Fruit fly (Drosophila melanogaster) whole organism, embryonic: Measurements from ENCODE around the gene CG1764.

ENCODE experiments used
- Antp ChIP-seq: fragments of 200-800 bp; sonication (Bioruptor generic); optimal IDR thresholded peaks from 3 replicates; lab custom pipeline; 2016; ENCODE audit warnings: missing biosample characterization, missing genetic modification characterization
- Atf6 ChIP-seq: fragments of 200-800 bp; sonication (Bioruptor generic); IDR thresholded peaks from 2 replicates; pipeline ENCODE4 v1.3.6; 2022; ENCODE audit warnings: missing biosample characterization, missing genetic modification characterization
- BEAF-32 ChIP-seq: fragments of 200-800 bp; sonication (Bioruptor generic); optimal IDR thresholded peaks from 3 replicates; lab custom pipeline; 2017; ENCODE audit warnings: missing biosample characterization, missing genetic modification characterization, mild to moderate bottlenecking, moderate library complexity, missing genetic modification reagents
- Bteb2 ChIP-seq: fragments of 200-800 bp; sonication (Bioruptor generic); optimal IDR thresholded peaks from 2 replicates; lab custom pipeline; 2016; ENCODE audit warnings: missing biosample characterization, missing genetic modification characterization
- CG11247 ChIP-seq: fragments of 200-800 bp; sonication (Bioruptor generic); IDR thresholded peaks from 2 replicates; pipeline ENCODE4 v1.3.6; 2022; ENCODE audit warnings: missing biosample characterization, missing genetic modification characterization
- CG12155 ChIP-seq: fragments of 200-800 bp; sonication (Bioruptor generic); optimal IDR thresholded peaks from 3 replicates; lab custom pipeline; 2016; ENCODE audit warnings: missing biosample characterization, missing genetic modification characterization
- CG12942 ChIP-seq: fragments of 200-800 bp; sonication (Bioruptor generic); optimal IDR thresholded peaks from 3 replicates; lab custom pipeline; 2016; ENCODE audit warnings: missing biosample characterization, missing genetic modification characterization
- CG13624 ChIP-seq: fragments of 200-800 bp; sonication (Bioruptor generic); optimal IDR thresholded peaks from 2 replicates; lab custom pipeline; 2016; ENCODE audit warnings: missing biosample characterization, missing genetic modification characterization
- CG13894 ChIP-seq: fragments of 200-800 bp; sonication (Bioruptor generic); optimal IDR thresholded peaks from 3 replicates; lab custom pipeline; 2018; ENCODE audit warnings: missing biosample characterization, mild to moderate bottlenecking, missing genetic modification characterization, moderate library complexity
- CG14014 ChIP-seq: fragments of 200-800 bp; sonication (Bioruptor generic); IDR thresholded peaks from 2 replicates; pipeline ENCODE4 v1.3.6; 2022; ENCODE audit warnings: missing biosample characterization, missing genetic modification characterization
- CG15479 ChIP-seq: fragments of 200-800 bp; sonication (Bioruptor generic); optimal IDR thresholded peaks from 3 replicates; lab custom pipeline; 2019; ENCODE audit warnings: missing biosample characterization, mild to moderate bottlenecking, missing genetic modification characterization, moderate library complexity
- CG1603 ChIP-seq: fragments of 200-800 bp; sonication (Bioruptor generic); optimal IDR thresholded peaks from 2 replicates; lab custom pipeline; 2019; ENCODE audit warnings: missing biosample characterization, mild to moderate bottlenecking, missing genetic modification characterization, moderate library complexity
- CG17829 ChIP-seq: fragments of 200-800 bp; optimal IDR thresholded peaks from 2 replicates; lab custom pipeline; 2019; ENCODE audit warnings: missing biosample characterization, mild to moderate bottlenecking, missing genetic modification characterization, moderate library complexity
- CG2116 ChIP-seq: fragments of 200-800 bp; sonication (Bioruptor generic); optimal IDR thresholded peaks from 3 replicates; lab custom pipeline; 2018; ENCODE audit warnings: missing biosample characterization, mild to moderate bottlenecking, missing genetic modification characterization
- CG2120 ChIP-seq: fragments of 200-800 bp; sonication (Bioruptor generic); optimal IDR thresholded peaks from 3 replicates; lab custom pipeline; 2016; ENCODE audit warnings: missing biosample characterization, missing genetic modification characterization
- CG2712 ChIP-seq: fragments of 200-800 bp; optimal IDR thresholded peaks from 3 replicates; lab custom pipeline; 2019; ENCODE audit warnings: missing biosample characterization, mild to moderate bottlenecking, missing genetic modification characterization, moderate library complexity
- CG32767 ChIP-seq: fragments of 200-800 bp; sonication (Bioruptor generic); IDR thresholded peaks from 2 replicates; pipeline ENCODE4 v1.3.6; 2022; ENCODE audit warnings: missing biosample characterization, missing genetic modification characterization
- CG3847 ChIP-seq: fragments of 200-800 bp; sonication (Bioruptor generic); IDR thresholded peaks from 2 replicates; pipeline ENCODE4 v1.3.6; 2022; ENCODE audit warnings: missing biosample characterization, missing genetic modification characterization
- CG4424 ChIP-seq: fragments of 200-800 bp; sonication (Bioruptor generic); optimal IDR thresholded peaks from 3 replicates; lab custom pipeline; 2016; ENCODE audit warnings: missing biosample characterization, missing genetic modification characterization
- CG6813 ChIP-seq: fragments of 200-800 bp; sonication (Bioruptor generic); optimal IDR thresholded peaks from 2 replicates; lab custom pipeline; 2017; ENCODE audit warnings: missing biosample characterization, missing genetic modification characterization, mild to moderate bottlenecking, moderate library complexity, missing genetic modification reagents
- CG7928 ChIP-seq: fragments of 200-800 bp; sonication (Bioruptor generic); optimal IDR thresholded peaks from 2 replicates; lab custom pipeline; 2017; ENCODE audit warnings: missing biosample characterization, mild to moderate bottlenecking, missing genetic modification characterization
- CG8944 ChIP-seq: fragments of 200-800 bp; sonication (Bioruptor generic); optimal IDR thresholded peaks from 3 replicates; lab custom pipeline; 2016; ENCODE audit warnings: missing biosample characterization, missing genetic modification characterization
- CG9727 ChIP-seq: fragments of 200-800 bp; sonication (Bioruptor generic); optimal IDR thresholded peaks from 3 replicates; lab custom pipeline; 2017; ENCODE audit warnings: missing biosample characterization, mild to moderate bottlenecking, missing genetic modification characterization
- Dad ChIP-seq: fragments of 200-800 bp; sonication (Bioruptor generic); optimal IDR thresholded peaks from 3 replicates; lab custom pipeline; 2016; ENCODE audit warnings: missing biosample characterization, missing genetic modification characterization
- Dbx ChIP-seq: fragments of 200-800 bp; sonication (Bioruptor generic); IDR thresholded peaks from 3 replicates; pipeline ENCODE4 v1.3.6; 2022; ENCODE audit warnings: missing biosample characterization, missing genetic modification characterization
- Dek ChIP-seq: fragments of 200-800 bp; sonication (Bioruptor generic); optimal IDR thresholded peaks from 3 replicates; lab custom pipeline; 2019; ENCODE audit warnings: missing biosample characterization, mild to moderate bottlenecking, missing genetic modification characterization, moderate library complexity
- Dp ChIP-seq: fragments of 200-800 bp; sonication (Bioruptor generic); optimal IDR thresholded peaks from 2 replicates; lab custom pipeline; 2018; ENCODE audit warnings: missing biosample characterization, mild to moderate bottlenecking, missing genetic modification characterization, moderate library complexity
- Hsf ChIP-seq: fragments of 200-800 bp; sonication (Bioruptor generic); optimal IDR thresholded peaks from 3 replicates; lab custom pipeline; 2016; ENCODE audit warnings: missing biosample characterization, missing genetic modification characterization
- Lhr ChIP-seq: fragments of 200-800 bp; sonication (Bioruptor generic); optimal IDR thresholded peaks from 3 replicates; lab custom pipeline; 2017; ENCODE audit warnings: mild to moderate bottlenecking, missing biosample characterization, missing genetic modification reagents, missing genetic modification characterization
- Mad ChIP-seq: fragments of 200-800 bp; sonication (Bioruptor generic); optimal IDR thresholded peaks from 2 replicates; lab custom pipeline; 2016; ENCODE audit warnings: missing biosample characterization, missing genetic modification characterization
- NFAT ChIP-seq: fragments of 200-800 bp; sonication (Bioruptor generic); IDR thresholded peaks from 2 replicates; pipeline ENCODE4 v1.3.6; 2022; ENCODE audit warnings: missing biosample characterization, missing genetic modification characterization
- Opbp ChIP-seq: fragments of 200-800 bp; sonication (Bioruptor generic); IDR thresholded peaks from 3 replicates; pipeline ENCODE4 v1.3.6; 2022; ENCODE audit warnings: missing biosample characterization, missing genetic modification characterization; ENCODE audit not compliant: partially characterized antibody
- Pdp1 ChIP-seq, 2 experiments: fragments of 200-800 bp; sonication (Bioruptor generic); optimal IDR thresholded peaks; 3 replicates each; lab custom pipeline; 2016; ENCODE audit warnings: missing biosample characterization in 2 of 2, missing genetic modification characterization in 2 of 2, mild to moderate bottlenecking in 1 of 2, moderate library complexity in 1 of 2
- Sry-δ ChIP-seq: fragments of 200-800 bp; sonication (Bioruptor generic); optimal IDR thresholded peaks from 2 replicates; lab custom pipeline; 2016; ENCODE audit warnings: missing biosample characterization, missing genetic modification characterization
- abd-A ChIP-seq: fragments of 200-800 bp; sonication (Bioruptor generic); optimal IDR thresholded peaks from 3 replicates; lab custom pipeline; 2019; ENCODE audit warnings: missing biosample characterization, mild to moderate bottlenecking, missing genetic modification characterization, moderate library complexity
- bab2 ChIP-seq: fragments of 200-800 bp; sonication (Bioruptor generic); optimal IDR thresholded peaks from 2 replicates; lab custom pipeline; 2016; ENCODE audit warnings: missing biosample characterization, missing genetic modification characterization
- chm ChIP-seq: fragments of 200-800 bp; sonication (Bioruptor generic); IDR thresholded peaks from 2 replicates; pipeline ENCODE4 v1.3.6; 2022; ENCODE audit warnings: missing biosample characterization, missing genetic modification characterization
- dpn ChIP-seq, 2 experiments: fragments of 200-800 bp; sonication (Bioruptor generic); optimal IDR thresholded peaks; 3 replicates each; lab custom pipeline; 2016; ENCODE audit warnings: missing biosample characterization in 2 of 2, missing genetic modification characterization in 2 of 2
- gfzf ChIP-seq: fragments of 200-800 bp; sonication (Bioruptor generic); optimal IDR thresholded peaks from 2 replicates; lab custom pipeline; 2016; ENCODE audit warnings: missing biosample characterization, mild to moderate bottlenecking, missing genetic modification characterization, moderate library complexity
- insv ChIP-seq, 2 experiments: fragments of 200-800 bp; sonication (Bioruptor generic); optimal IDR thresholded peaks; 3 replicates each; lab custom pipeline; 2016 to 2018; ENCODE audit warnings: missing biosample characterization in 2 of 2, missing genetic modification characterization in 2 of 2
- lab ChIP-seq: fragments of 200-800 bp; sonication (Bioruptor generic); optimal IDR thresholded peaks from 3 replicates; lab custom pipeline; 2017; ENCODE audit warnings: missing biosample characterization, missing genetic modification characterization, mild to moderate bottlenecking, moderate library complexity, missing genetic modification reagents
- mam ChIP-seq: fragments of 200-800 bp; sonication (Bioruptor generic); optimal IDR thresholded peaks from 3 replicates; lab custom pipeline; 2016; ENCODE audit warnings: missing biosample characterization, missing genetic modification characterization
- nerfin-2 ChIP-seq: fragments of 200-800 bp; sonication (Bioruptor generic); IDR thresholded peaks from 2 replicates; pipeline ENCODE4 v1.3.6; 2022; ENCODE audit warnings: missing biosample characterization, missing genetic modification characterization; ENCODE audit not compliant: partially characterized antibody
- nmo ChIP-seq: fragments of 200-800 bp; sonication (Bioruptor generic); optimal IDR thresholded peaks from 2 replicates; lab custom pipeline; 2018; ENCODE audit warnings: missing biosample characterization, mild to moderate bottlenecking, missing genetic modification characterization, moderate library complexity
- pzg ChIP-seq: fragments of 200-800 bp; sonication (Bioruptor generic); optimal IDR thresholded peaks from 3 replicates; lab custom pipeline; 2018; ENCODE audit warnings: missing biosample characterization, mild to moderate bottlenecking, missing genetic modification characterization, moderate library complexity
- sd ChIP-seq: fragments of 200-800 bp; sonication (Bioruptor generic); optimal IDR thresholded peaks from 3 replicates; lab custom pipeline; 2018; ENCODE audit warnings: missing biosample characterization, mild to moderate bottlenecking, missing genetic modification characterization, moderate library complexity
- sens-2 ChIP-seq: fragments of 200-800 bp; sonication (Bioruptor generic); IDR thresholded peaks from 2 replicates; pipeline ENCODE4 v1.3.6; 2022; ENCODE audit warnings: missing biosample characterization, missing genetic modification characterization
- sob ChIP-seq: fragments of 200-800 bp; sonication (Bioruptor generic); IDR thresholded peaks from 2 replicates; pipeline ENCODE4 v1.3.6; 2022; ENCODE audit warnings: missing biosample characterization, missing genetic modification characterization
- yki ChIP-seq: fragments of >200 bp; optimal IDR thresholded peaks from 3 replicates; lab custom pipeline; 2018

Gene CG1764

DNA sequence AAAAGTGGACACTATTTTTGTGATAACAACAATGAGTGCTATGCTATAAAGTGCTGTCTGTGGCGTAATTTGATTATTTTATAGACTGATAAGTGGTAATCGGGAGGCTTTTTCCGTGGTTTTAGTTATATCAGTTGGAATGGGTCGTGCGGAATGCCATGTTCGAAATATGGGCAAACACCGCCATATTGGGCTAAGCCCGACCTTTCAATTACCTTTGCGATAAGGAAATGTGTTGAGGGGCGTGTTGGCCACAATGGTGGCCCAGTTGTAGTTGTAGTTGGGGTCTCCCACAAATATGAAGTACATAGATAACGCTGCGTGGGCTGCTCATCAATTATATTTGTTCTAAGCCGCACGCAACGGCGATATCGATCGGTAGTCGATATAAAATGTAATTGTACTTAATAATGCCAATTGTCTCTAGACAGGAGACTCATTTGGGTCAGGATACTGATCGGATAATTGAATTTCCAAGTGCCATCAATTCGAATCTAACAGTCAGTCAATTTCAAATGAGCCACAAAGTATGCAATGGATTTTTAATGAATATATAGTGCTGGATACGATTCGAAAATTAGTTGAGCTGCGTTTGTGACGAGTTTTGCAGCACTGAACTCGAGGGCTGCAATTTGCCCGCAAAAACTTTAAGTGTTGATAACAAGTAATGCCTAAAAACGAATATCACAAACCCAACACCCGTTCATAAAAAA, 32.4 kb upstream of the CG1764 start (continued):
- TF ChIP-seq abd-A (no peak), Sry-δ (GFP tag; lab: Kevin White, UChicago) (peak; percentile 33), BEAF-32 (GFP tag; lab: Kevin White, UChicago) (peak; percentile 29), nerfin-2 (no peak), lab (GFP tag; lab: Kevin White, UChicago) (peak; percentile 95), CG14014 (GFP tag; lab: Robert Waterston, UW) (peak; percentile 37; the same call in 1 of the 2 replicates), CG7928 (peak; percentile 92), CG8944 (GFP tag; lab: Kevin White, UChicago) (peak; percentile 30), Hsf (GFP tag; lab: Kevin White, UChicago) (peak; percentile 10), yki (no peak), sob (GFP tag; lab: Robert Waterston, UW) (peak; percentile 65), Atf6 (no peak), CG12155 (GFP tag; lab: Kevin White, UChicago) (peak; percentile 39), CG17829 (peak; percentile 15), Antp (GFP tag; lab: Kevin White, UChicago) (peak; percentile 33), Lhr (GFP tag; lab: Kevin White, UChicago) (peak; percentile 66), CG2116 (GFP tag; lab: Kevin White, UChicago) (peak; percentile 41), insv (GFP tag; optimal IDR thresholded peaks at IDR 0.05; lab: Kevin White, UChicago) (peak in 1 of 2 experiments; percentile 4), sd (tag; lab: Kevin White, UChicago) (peak; percentile 86), CG4424 (GFP tag; lab: Kevin White, UChicago) (no peak), CG12942 (GFP tag; lab: Kevin White, UChicago) (peak; percentile 33), mam (GFP tag; lab: Kevin White, UChicago) (peak; percentile 47), NFAT (GFP tag; lab: Robert Waterston, UW) (peak; percentile 9; the same call in 1 of the 2 replicates), Mad (peak; percentile 41), CG1603 (tag; lab: Kevin White, UChicago) (peak; percentile 61), dpn (GFP tag; optimal IDR thresholded peaks at IDR 0.05; lab: Kevin White, UChicago) (peak; percentile 52 to 62), CG13624 (GFP tag; lab: Kevin White, UChicago) (peak; percentile 62), CG32767 (GFP tag; lab: Robert Waterston, UW) (no peak), Pdp1 (GFP tag; optimal IDR thresholded peaks at IDR 0.05; lab: Kevin White, UChicago) (peak; percentile 29 to 86), CG2120 (GFP tag; lab: Kevin White, UChicago) (peak; percentile 74), CG2712 (no peak), CG11247 (GFP tag; lab: Robert Waterston, UW) (peak; percentile 52; the same call in 1 of the 2 replicates), Dek (tag; lab: Kevin White, UChicago) (peak; percentile 17), sens-2 (GFP tag; lab: Robert Waterston, UW) (0 out of 2 replicates have a peak, but pooled peaks have one; percentile 28), chm (GFP tag; lab: Robert Waterston, UW) (peak; percentile 27; the same call in 1 of the 2 replicates), bab2 (GFP tag; lab: Kevin White, UChicago) (peak; percentile 8), CG3847 (GFP tag; lab: Robert Waterston, UW) (peak; percentile 54), Dp (peak; percentile 91), CG15479 (GFP tag; lab: Kevin White, UChicago) (no peak), nmo (GFP tag; lab: Kevin White, UChicago) (peak; percentile 2), CG13894 (tag; lab: Kevin White, UChicago) (peak; percentile 32), CG6813 (peak; percentile 10), Dbx (GFP tag; lab: Robert Waterston, UW) (0 out of 3 replicates have a peak, but pooled peaks have one; percentile 45), pzg (GFP tag; lab: Kevin White, UChicago) (peak; percentile 81), CG9727 (GFP tag; lab: Kevin White, UChicago) (peak; percentile 9), Opbp (peak; percentile 25; the same call in 1 of the 3 replicates), Dad (peak; percentile 37), Bteb2 (GFP tag; lab: Kevin White, UChicago) (peak; percentile 24), gfzf (GFP tag; lab: Kevin White, UChicago) (peak; percentile 25)
